Fruit fly (Drosophila melanogaster) whole organism, wandering third instar larva: Measurements from ENCODE around the gene mri.

Source experiments
- Abd-B ChIP-seq: fragments of >200 bp; optimal IDR thresholded peaks from 2 replicates; lab custom pipeline; 2017; ENCODE audit warnings: missing biosample characterization, missing genetic modification characterization
- Dfd ChIP-seq: fragments of >200 bp; optimal IDR thresholded peaks from 2 replicates; lab custom pipeline; 2017; ENCODE audit warnings: missing biosample characterization, missing genetic modification characterization
- OdsH ChIP-seq: fragments of 200-800 bp; sonication (Bioruptor generic); optimal IDR thresholded peaks from 2 replicates; lab custom pipeline; 2016; ENCODE audit warnings: missing biosample characterization, mild to moderate bottlenecking, missing genetic modification characterization
- h ChIP-seq: fragments of 200-800 bp; sonication (Bioruptor generic); optimal IDR thresholded peaks from 3 replicates; lab custom pipeline; 2016; ENCODE audit warnings: missing biosample characterization, mild to moderate bottlenecking, missing genetic modification characterization

dm6 chr3L:216325-216724, 16.4 kb downstream of the mri start, which contains the start of gene Kaz1-ORFB:
- TF ChIP-seq Abd-B (GFP tag; lab: Kevin White, UChicago) (no peak), h (GFP tag; lab: Kevin White, UChicago) (no peak), Dfd (GFP tag; lab: Kevin White, UChicago) (no peak), OdsH (GFP tag; lab: Kevin White, UChicago) (no peak)
